Worm (Caenorhabditis elegans) whole organism, L1 larva: ENCODE data around the gene clec-20.
A peak's percentile ranks its signal among the peaks of the same experiment; 100 is the strongest.

Experiments used
- C34B4.2 ChIP-seq: sonication (generic microtip); optimal IDR thresholded peaks from 2 replicates; lab custom pipeline; 2017; ENCODE audit warnings: mild to moderate bottlenecking, missing genetic modification characterization, missing compliant biosample characterization
- Y116A8C.19 ChIP-seq: sonication (generic microtip); optimal IDR thresholded peaks from 2 replicates; lab custom pipeline; 2016; ENCODE audit warnings: missing compliant biosample characterization, missing genetic modification characterization, borderline replicate concordance
- aha-1 ChIP-seq: fragments of 150-350 bp; optimal IDR thresholded peaks from 2 replicates; lab custom pipeline; 2014; ENCODE audit warnings: missing biosample characterization, missing genetic modification characterization
- alr-1 ChIP-seq: fragments of 200-800 bp; sonication (Bioruptor generic); optimal IDR thresholded peaks from 2 replicates; lab custom pipeline; 2018; ENCODE audit warnings: borderline replicate concordance, mild to moderate bottlenecking, missing genetic modification characterization, missing compliant biosample characterization
- ama-1 ChIP-seq: fragments of 150-350 bp; optimal IDR thresholded peaks from 2 replicates; lab custom pipeline; 2014
- blmp-1 ChIP-seq: fragments of 150-350 bp; optimal IDR thresholded peaks from 2 replicates; lab custom pipeline; 2014; ENCODE audit warnings: missing biosample characterization, missing genetic modification characterization
- ceh-8 ChIP-seq: fragments of 200-800 bp; sonication (Bioruptor generic); optimal IDR thresholded peaks from 2 replicates; lab custom pipeline; 2018; ENCODE audit warnings: mild to moderate bottlenecking, missing genetic modification characterization, moderate library complexity, missing compliant biosample characterization
- ceh-90 ChIP-seq: sonication (generic microtip); optimal IDR thresholded peaks from 2 replicates; lab custom pipeline; 2016; ENCODE audit warnings: missing genetic modification characterization, missing compliant biosample characterization
- ces-1 ChIP-seq: fragments of 150-350 bp; optimal IDR thresholded peaks from 2 replicates; lab custom pipeline; 2014; ENCODE audit warnings: missing biosample characterization, missing genetic modification reagents, missing genetic modification characterization
- dpl-1 ChIP-seq, 3 experiments: fragments of 150-350 bp in 2 of 3; sonication (generic microtip) in 1 of 3; optimal IDR thresholded peaks; 2 replicates each; lab custom pipeline; 2014 to 2017; ENCODE audit warnings: missing biosample characterization in 3 of 3, missing genetic modification characterization in 3 of 3, missing genetic modification reagents in 3 of 3
- dsc-1 ChIP-seq: sonication (generic microtip); optimal IDR thresholded peaks from 2 replicates; lab custom pipeline; 2016; ENCODE audit warnings: mild to moderate bottlenecking, missing genetic modification characterization, missing compliant biosample characterization
- egl-13 ChIP-seq: sonication (generic microtip); optimal IDR thresholded peaks from 2 replicates; lab custom pipeline; 2016; ENCODE audit warnings: missing genotype, missing genetic modification reagents, missing genetic modification characterization, missing compliant biosample characterization
- elt-2 ChIP-seq: sonication (generic microtip); optimal IDR thresholded peaks from 2 replicates; lab custom pipeline; 2016; ENCODE audit warnings: missing genetic modification characterization, mild to moderate bottlenecking, inconsistent platforms, missing compliant biosample characterization, missing genetic modification reagents
- ets-5 ChIP-seq: fragments of 200-800 bp; sonication (Bioruptor generic); IDR thresholded peaks from 2 replicates; pipeline ENCODE4 v1.3.6; 2022; ENCODE audit warnings: missing genetic modification characterization, missing compliant biosample characterization
- fkh-10 ChIP-seq: sonication (generic microtip); optimal IDR thresholded peaks from 2 replicates; lab custom pipeline; 2017; ENCODE audit warnings: missing biosample characterization, missing genetic modification reagents, missing genetic modification characterization
- grh-1 ChIP-seq: fragments of 200-800 bp; sonication (Bioruptor generic); IDR thresholded peaks from 2 replicates; pipeline ENCODE4 v1.3.6; 2022; ENCODE audit warnings: missing genetic modification reagents, missing genetic modification characterization, missing compliant biosample characterization
- hlh-17 ChIP-seq: fragments of 200-800 bp; sonication (Bioruptor generic); optimal IDR thresholded peaks from 2 replicates; lab custom pipeline; 2018; ENCODE audit warnings: missing genetic modification characterization, mild to moderate bottlenecking, missing compliant biosample characterization, moderate library complexity, borderline replicate concordance
- hpl-2 ChIP-seq: fragments of 150-350 bp; optimal IDR thresholded peaks from 2 replicates; lab custom pipeline; 2014; ENCODE audit warnings: missing biosample characterization, missing genetic modification reagents, missing genetic modification characterization
- irx-1 ChIP-seq: sonication (generic microtip); optimal IDR thresholded peaks from 2 replicates; lab custom pipeline; 2016; ENCODE audit warnings: missing genetic modification characterization, missing compliant biosample characterization
- jun-1 ChIP-seq: fragments of 150-350 bp; optimal IDR thresholded peaks from 2 replicates; lab custom pipeline; 2014; ENCODE audit warnings: missing biosample characterization, missing genetic modification reagents, missing genetic modification characterization
- lin-35 ChIP-seq, 2 experiments: fragments of 150-350 bp; optimal IDR thresholded peaks; 2 replicates each; lab custom pipeline; 2014; ENCODE audit warnings: missing biosample characterization in 2 of 2, missing genetic modification characterization in 2 of 2, missing genetic modification reagents in 2 of 2
- lir-3 ChIP-seq: sonication (generic microtip); optimal IDR thresholded peaks from 2 replicates; lab custom pipeline; 2016; ENCODE audit warnings: mild to moderate bottlenecking, missing genetic modification characterization, moderate library complexity, missing compliant biosample characterization; ENCODE audit not compliant: poor library complexity
- lsy-2 ChIP-seq, 2 experiments: fragments of 150-350 bp; optimal IDR thresholded peaks; 2 replicates each; lab custom pipeline; 2014; ENCODE audit warnings: missing biosample characterization in 2 of 2, missing genetic modification characterization in 2 of 2
- mab-9 ChIP-seq: fragments of 200-800 bp; sonication (Bioruptor generic); IDR thresholded peaks from 2 replicates; pipeline ENCODE4 v1.3.6; 2022; ENCODE audit warnings: missing genetic modification reagents, missing genetic modification characterization, missing compliant biosample characterization
- nhr-12 ChIP-seq: sonication (generic microtip); optimal IDR thresholded peaks from 2 replicates; lab custom pipeline; 2017; ENCODE audit warnings: missing biosample characterization, missing genetic modification characterization
- nhr-19 ChIP-seq: fragments of 200-800 bp; sonication (Bioruptor generic); conservative IDR thresholded peaks from 2 replicates; pipeline ENCODE4 v1.3.6; 2022; ENCODE audit warnings: missing genetic modification characterization, missing compliant biosample characterization
- nhr-28 ChIP-seq: fragments of 150-350 bp; optimal IDR thresholded peaks from 2 replicates; lab custom pipeline; 2014; ENCODE audit warnings: missing biosample characterization, missing genetic modification characterization
- nhr-47 ChIP-seq: sonication (generic microtip); optimal IDR thresholded peaks from 2 replicates; lab custom pipeline; 2016; ENCODE audit warnings: mild to moderate bottlenecking, missing genetic modification characterization, moderate library complexity, missing compliant biosample characterization
- nhr-76 ChIP-seq: sonication (generic microtip); optimal IDR thresholded peaks from 2 replicates; lab custom pipeline; 2017; ENCODE audit warnings: missing biosample characterization, missing genetic modification characterization
- nhr-77 ChIP-seq: fragments of 150-350 bp; optimal IDR thresholded peaks from 2 replicates; lab custom pipeline; 2014; ENCODE audit warnings: missing biosample characterization, missing genetic modification characterization
- nhr-90 ChIP-seq: sonication (generic microtip); optimal IDR thresholded peaks from 2 replicates; lab custom pipeline; 2016; ENCODE audit warnings: mild to moderate bottlenecking, missing genetic modification characterization, missing compliant biosample characterization; ENCODE audit not compliant: poor library complexity
- pax-3 ChIP-seq: fragments of 200-800 bp; sonication (Bioruptor generic); optimal IDR thresholded peaks from 2 replicates; lab custom pipeline; 2018; ENCODE audit warnings: mild to moderate bottlenecking, missing genetic modification characterization, moderate library complexity, missing compliant biosample characterization
- pqm-1 ChIP-seq: sonication (generic microtip); optimal IDR thresholded peaks from 3 replicates; lab custom pipeline; 2017; ENCODE audit warnings: missing biosample characterization, missing genetic modification characterization
- snpc-4 ChIP-seq: fragments of 150-350 bp; optimal IDR thresholded peaks from 2 replicates; lab custom pipeline; 2014; ENCODE audit warnings: missing biosample characterization, missing genetic modification characterization
- snu-23 ChIP-seq: sonication (generic microtip); optimal IDR thresholded peaks from 2 replicates; lab custom pipeline; 2016; ENCODE audit warnings: missing genetic modification characterization, missing compliant biosample characterization
- sptf-1 ChIP-seq: fragments of 150-350 bp; optimal IDR thresholded peaks from 2 replicates; lab custom pipeline; 2014; ENCODE audit warnings: missing biosample characterization, missing genetic modification characterization
- sup-37 ChIP-seq: fragments of 200-800 bp; sonication (Bioruptor generic); optimal IDR thresholded peaks from 2 replicates; lab custom pipeline; 2018; ENCODE audit warnings: mild to moderate bottlenecking, missing genetic modification characterization, missing compliant biosample characterization
- swsn-7 ChIP-seq: sonication (generic microtip); optimal IDR thresholded peaks from 2 replicates; lab custom pipeline; 2016; ENCODE audit warnings: missing genetic modification characterization, missing compliant biosample characterization
- tbx-2 ChIP-seq: sonication (generic microtip); optimal IDR thresholded peaks from 2 replicates; lab custom pipeline; 2016; ENCODE audit warnings: missing genetic modification characterization, missing compliant biosample characterization
- tlp-1 ChIP-seq: fragments of 150-350 bp; optimal IDR thresholded peaks from 2 replicates; lab custom pipeline; 2014; ENCODE audit warnings: missing biosample characterization, missing genetic modification characterization
- unc-130 ChIP-seq: fragments of 150-350 bp; optimal IDR thresholded peaks from 2 replicates; lab custom pipeline; 2017; ENCODE audit warnings: missing biosample characterization, missing genetic modification characterization, inconsistent platforms
- unc-30 ChIP-seq: sonication (generic microtip); optimal IDR thresholded peaks from 2 replicates; lab custom pipeline; 2017; ENCODE audit warnings: missing biosample characterization, missing genetic modification characterization
- unc-62 ChIP-seq: fragments of 150-350 bp; optimal IDR thresholded peaks from 2 replicates; lab custom pipeline; 2014; ENCODE audit warnings: missing biosample characterization, missing genetic modification reagents, missing genetic modification characterization
- vab-15 ChIP-seq: sonication (generic microtip); optimal IDR thresholded peaks from 2 replicates; lab custom pipeline; 2017; ENCODE audit warnings: missing genotype, mild to moderate bottlenecking, missing genetic modification characterization, missing compliant biosample characterization
- ztf-11 ChIP-seq, 2 experiments: sonication (generic microtip); optimal IDR thresholded peaks; 2 replicates each; lab custom pipeline; 2016 to 2017; ENCODE audit warnings: missing genetic modification characterization in 2 of 2, missing biosample characterization in 1 of 2, missing compliant biosample characterization in 1 of 2
- ztf-4 ChIP-seq: fragments of 150-350 bp; optimal IDR thresholded peaks from 2 replicates; lab custom pipeline; 2014; ENCODE audit warnings: missing biosample characterization, missing genetic modification characterization

The clec-20 gene

ce11 chrII:1616382-1616781 is 21.3 kb upstream of the clec-20 start, which contains the start of gene fbxa-165:
Gene fbxa-165 (minus strand): TSS chrII:1616482.
- TF ChIP-seq tlp-1 (tag; lab: Kevin White, UChicago) (no peak), snu-23 (GFP tag; lab: Kevin White, UChicago) (no peak), elt-2 (no peak), ces-1 (no peak), dpl-1 (GFP tag; optimal IDR thresholded peaks at IDR 0.05; lab: Kevin White, UChicago) (no peak), unc-130 (tag; lab: Kevin White, UChicago) (no peak), egl-13 (tag; lab: Kevin White, UChicago) (no peak), C34B4.2 (no peak), nhr-47 (tag; lab: Kevin White, UChicago) (no peak), nhr-19 (GFP tag; lab: Robert Waterston, UW) (no peak), ztf-4 (no peak), ceh-8 (GFP tag; lab: Kevin White, UChicago) (no peak), vab-15 (tag; lab: Kevin White, UChicago) (no peak), dsc-1 (tag; lab: Kevin White, UChicago) (no peak), alr-1 (tag; lab: Kevin White, UChicago) (no peak), nhr-12 (tag; lab: Kevin White, UChicago) (no peak), irx-1 (tag; lab: Kevin White, UChicago) (no peak), aha-1 (no peak), ets-5 (no peak)

- TF ChIP-seq ztf-4 = no peak
Observed at ce11 chrII:1613972-1614371, 18.9 kb upstream of the clec-20 start, which contains the start of gene fbxa-164. Gene fbxa-164 (minus strand): TSS chrII:1614072.

ce11 chrII:1610630-1611029 is 15.6 kb upstream of the clec-20 start, which contains the start of gene fbxa-163:
Gene fbxa-163 (minus strand): TSS chrII:1610730.
- TF ChIP-seq nhr-28 (tag; lab: Kevin White, UChicago) (no peak), ztf-11 (tag; optimal IDR thresholded peaks at IDR 0.05; lab: Kevin White, UChicago) (no peak), ces-1 (no peak), unc-130 (tag; lab: Kevin White, UChicago) (no peak), sup-37 (no peak), hpl-2 (GFP tag; lab: Kevin White, UChicago) (no peak), nhr-19 (GFP tag; lab: Robert Waterston, UW) (no peak), nhr-76 (tag; lab: Kevin White, UChicago) (no peak), lir-3 (tag; lab: Kevin White, UChicago) (no peak), nhr-47 (tag; lab: Kevin White, UChicago) (no peak), tbx-2 (tag; lab: Kevin White, UChicago) (no peak), nhr-90 (tag; lab: Kevin White, UChicago) (no peak), Y116A8C.19 (tag; lab: Kevin White, UChicago) (no peak), nhr-77 (no peak), jun-1 (tag; lab: Kevin White, UChicago) (no peak)

DNA sequence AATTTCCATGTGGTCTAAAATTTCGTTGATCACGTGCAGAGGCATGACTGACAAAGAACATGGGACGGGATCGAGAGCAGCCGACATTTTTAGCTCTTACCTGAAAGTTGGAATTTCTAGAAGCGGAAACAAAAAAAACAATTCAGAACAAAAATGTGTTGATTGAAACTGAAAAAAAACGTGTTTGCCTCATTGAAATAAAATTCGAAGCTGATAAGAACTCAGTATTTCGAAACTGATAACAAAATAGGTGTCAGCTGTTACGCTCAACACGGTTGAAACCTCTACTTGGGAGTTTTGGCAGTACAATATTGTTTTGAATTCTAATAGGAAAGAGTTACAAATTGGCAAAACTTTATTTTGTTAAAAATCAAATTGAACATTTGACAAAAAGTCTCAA is 13.9 kb upstream of the clec-20 start:
- TF ChIP-seq nhr-77 (no peak), vab-15 (tag; lab: Kevin White, UChicago) (no peak), nhr-90 (tag; lab: Kevin White, UChicago) (no peak), mab-9 (GFP tag; lab: Robert Waterston, UW) (no peak), sptf-1 (no peak), nhr-28 (tag; lab: Kevin White, UChicago) (no peak), ceh-90 (no peak), ztf-11 (tag; optimal IDR thresholded peaks at IDR 0.05; lab: Kevin White, UChicago) (no peak), grh-1 (GFP tag; lab: Robert Waterston, UW) (no peak), blmp-1 (tag; lab: Kevin White, UChicago) (no peak), hpl-2 (GFP tag; lab: Kevin White, UChicago) (no peak), elt-2 (peak; percentile 82), unc-30 (tag; lab: Kevin White, UChicago) (no peak), hlh-17 (no peak), aha-1 (no peak), unc-62 (GFP tag; lab: Kevin White, UChicago) (no peak), ceh-8 (GFP tag; lab: Kevin White, UChicago) (no peak), snpc-4 (tag; lab: Kevin White, UChicago) (no peak), pqm-1 (no peak), ama-1 (lab: Kevin White, UChicago) (no peak), lin-35 (GFP tag; optimal IDR thresholded peaks at IDR 0.05; lab: Kevin White, UChicago) (peak in 1 of 2 experiments; percentile 33), tlp-1 (tag; lab: Kevin White, UChicago) (peak; percentile 4), pax-3 (tag; lab: Kevin White, UChicago) (no peak), swsn-7 (no peak), fkh-10 (GFP tag; lab: Kevin White, UChicago) (no peak), lsy-2 (tag; optimal IDR thresholded peaks at IDR 0.05; lab: Kevin White, UChicago) (no peak)
- TF ChIP-seq, all 84 proteins: peak for 3
